Fruit fly (Drosophila melanogaster): Measurements from ENCODE around the gene CG34138.

CG34138 gene

DNA sequence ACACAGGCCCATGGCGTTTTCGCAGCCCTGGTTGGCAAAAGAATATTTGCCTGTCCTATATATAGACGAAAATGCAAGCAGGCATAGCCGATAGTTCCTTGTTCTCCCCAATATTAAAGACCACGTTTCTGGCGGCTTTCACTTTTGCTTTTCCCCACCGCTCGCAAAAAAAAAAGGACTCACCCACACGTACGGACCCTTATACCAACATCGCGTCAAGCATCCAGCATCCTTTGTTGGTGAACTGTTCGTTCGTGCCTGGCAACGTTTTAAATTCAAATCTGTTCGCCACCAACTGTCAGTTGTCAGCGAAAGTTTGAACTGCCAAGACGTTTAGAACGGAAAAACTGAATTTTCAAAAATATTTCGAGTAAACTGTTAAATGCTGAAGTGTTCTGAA lies 24.7 kb downstream of the CG34138 start, which contains the start of gene ort:
Gene ort, plus strand, starts transcription at position 301 of the 400 bp plus-strand sequence.
- TF ChIP-seq CTCF (optimal IDR thresholded peaks at IDR 0.05) = no peak
- TF ChIP-seq CG8478 (optimal IDR thresholded peaks at IDR 0.05) = no peak

DNA sequence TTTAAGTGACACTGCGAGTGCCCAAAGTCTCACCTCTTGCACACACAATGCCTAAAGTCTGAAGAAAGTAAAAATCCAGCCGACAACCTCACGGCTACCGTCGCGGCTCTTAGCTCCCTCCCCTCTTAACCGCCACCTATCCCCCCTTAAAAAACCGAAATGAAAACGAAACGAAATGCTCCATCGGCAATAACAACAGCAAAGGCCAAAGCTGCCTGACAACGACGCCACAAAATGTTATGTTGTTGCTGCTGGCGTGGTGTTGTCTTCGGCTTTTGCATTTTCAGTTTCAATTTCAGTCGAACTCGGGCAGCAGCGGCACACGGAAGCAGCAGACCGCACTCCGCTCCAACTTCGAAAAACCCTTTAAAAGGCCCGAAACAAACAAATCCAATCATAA lies 30.0 kb downstream of the CG34138 start, which contains the start of gene CG7432:
Gene CG7432, plus strand, starts transcription at position 295 of the 400 bp plus-strand sequence.
- TF ChIP-seq CTCF (optimal IDR thresholded peaks at IDR 0.05) (no peak), CG8478 (optimal IDR thresholded peaks at IDR 0.05) (no peak)

DNA sequence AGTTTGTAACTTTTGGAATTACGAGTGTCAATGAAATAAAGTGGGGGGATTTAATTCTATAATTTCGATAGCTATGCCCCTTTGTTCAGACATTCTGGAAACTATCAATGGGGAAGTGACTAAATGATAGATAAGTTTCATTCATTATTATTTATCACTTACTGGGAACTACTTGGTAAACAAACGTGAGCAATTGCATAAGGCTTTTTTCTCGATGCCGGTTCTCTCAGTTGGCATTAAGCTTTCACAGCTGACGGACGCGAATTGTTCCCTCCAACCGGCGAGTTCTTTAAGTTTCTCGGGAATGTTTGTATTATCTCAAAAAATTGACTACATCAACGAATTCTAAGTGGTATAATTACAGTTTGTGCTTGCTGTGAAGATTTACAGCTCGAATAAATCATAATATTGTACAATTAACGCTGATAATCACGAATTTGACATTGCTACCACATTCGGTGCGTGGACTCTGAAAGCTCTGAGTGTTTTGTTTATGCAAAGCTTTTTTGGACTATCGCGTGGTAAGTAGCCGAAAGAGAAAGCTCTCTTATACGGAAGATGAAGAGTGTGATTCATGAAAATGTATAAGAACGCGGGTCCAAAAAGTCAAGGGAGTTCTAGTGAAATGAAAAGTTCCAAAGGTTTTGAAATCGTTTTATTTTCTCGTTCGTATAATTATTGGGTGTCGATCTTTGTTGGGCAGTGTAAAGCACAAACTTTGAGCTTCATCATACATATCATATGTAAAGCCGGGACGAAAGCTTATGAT lies 36.7 kb downstream of the CG34138 start, which contains the start of gene Naam:
Gene Naam, plus strand, starts transcription at position 228 of the 769 bp plus-strand sequence.
- TF ChIP-seq CTCF (optimal IDR thresholded peaks at IDR 0.05) (no peak), CG8478 (optimal IDR thresholded peaks at IDR 0.05) (no peak)

DNA sequence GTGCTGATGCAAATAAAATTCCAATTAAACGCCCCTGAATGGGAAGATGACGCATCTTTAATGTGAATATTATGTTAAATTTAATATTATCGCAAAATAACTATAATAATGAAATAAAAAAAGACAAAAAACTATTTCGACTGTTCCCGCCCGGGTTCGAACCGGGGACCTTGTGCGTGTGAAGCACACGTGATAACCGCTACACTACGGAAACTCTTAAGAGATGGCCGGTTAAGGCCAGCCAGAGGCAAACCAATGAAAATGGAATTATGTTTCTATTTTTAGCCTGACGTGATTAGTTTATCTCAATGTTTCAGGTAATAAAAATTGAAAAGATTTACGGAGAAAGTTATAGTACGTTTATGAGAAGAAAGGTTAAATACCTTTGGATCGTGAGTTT lies 37.4 kb downstream of the CG34138 start:
- TF ChIP-seq CTCF (optimal IDR thresholded peaks at IDR 0.05) = no peak
- no peak for TF ChIP-seq CG8478 (optimal IDR thresholded peaks at IDR 0.05)

DNA sequence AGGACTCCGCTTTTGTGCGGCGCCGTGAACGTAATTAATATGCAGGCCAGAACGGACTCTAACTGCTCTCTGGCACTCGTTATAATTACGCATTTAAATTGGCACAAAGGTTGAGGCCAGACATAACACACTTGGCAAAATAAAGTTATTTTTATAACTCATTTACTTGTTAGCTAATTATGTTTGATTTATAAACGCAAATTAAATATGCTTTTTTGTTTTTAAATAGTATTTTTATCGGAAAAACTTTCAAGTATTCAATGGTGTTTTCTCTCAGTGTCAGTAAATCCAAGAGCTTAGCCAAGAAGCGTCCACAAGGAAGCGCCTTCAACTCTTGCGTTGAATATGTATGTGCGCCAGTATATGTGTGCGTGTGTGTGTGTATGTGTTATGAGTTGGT lies 38.2 kb downstream of the CG34138 start:
- TF ChIP-seq CG8478 (optimal IDR thresholded peaks at IDR 0.05) = no peak
- TF ChIP-seq CTCF (optimal IDR thresholded peaks at IDR 0.05) = no peak

DNA sequence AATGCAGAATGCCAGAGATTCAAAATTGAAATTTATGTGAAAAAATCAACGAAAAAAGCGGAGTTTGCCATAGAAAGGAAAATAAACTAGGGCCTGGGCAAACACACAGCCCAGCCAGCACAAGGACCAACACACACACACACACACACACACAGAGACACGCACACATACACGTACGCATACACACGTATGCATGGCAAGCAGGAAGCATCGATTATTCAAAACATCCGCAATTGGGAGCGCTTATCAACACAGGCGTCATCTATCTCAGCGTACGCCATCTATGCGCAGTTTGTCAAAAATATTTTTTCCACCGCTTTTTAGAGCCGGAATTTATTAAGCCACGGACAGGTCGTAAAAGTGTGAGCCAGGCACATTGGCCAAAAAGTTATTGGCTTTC lies 45.1 kb downstream of the CG34138 start:
- peak in 1 of 2 experiments; percentile 27 for TF ChIP-seq CTCF (optimal IDR thresholded peaks at IDR 0.05)
- no peak for TF ChIP-seq CG8478 (optimal IDR thresholded peaks at IDR 0.05)

DNA sequence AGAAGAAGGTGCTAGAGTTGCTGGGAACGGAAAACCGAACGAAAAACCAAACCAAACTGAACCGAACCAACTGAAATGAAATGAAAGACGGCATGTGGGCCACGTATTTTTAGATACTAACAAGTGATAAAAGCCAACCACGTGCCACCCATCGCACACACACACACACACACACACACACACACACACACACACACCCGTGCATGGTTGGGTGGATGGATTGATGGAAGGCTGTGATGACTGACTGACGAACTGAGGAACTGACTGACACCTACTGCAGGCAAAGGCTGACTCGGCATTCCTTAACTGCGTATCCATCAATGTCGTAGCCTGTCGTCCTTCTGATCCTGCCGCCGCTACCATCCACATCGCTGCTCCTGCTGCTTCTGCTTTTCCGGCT lies 47.7 kb downstream of the CG34138 start:
- TF ChIP-seq CG8478 (optimal IDR thresholded peaks at IDR 0.05) = no peak
- TF ChIP-seq CTCF (optimal IDR thresholded peaks at IDR 0.05) = no peak

Data from S2 (cell line).